Worm (Caenorhabditis elegans) whole organism, L2 larva: ENCODE data around the gene srbc-79.

Source experiments
- R02D3.7 ChIP-seq: fragments of 150-350 bp; optimal IDR thresholded peaks from 2 replicates; lab custom pipeline; 2014; ENCODE audit warnings: missing biosample characterization, missing genetic modification characterization
- ZK546.5 ChIP-seq: sonication (generic microtip); optimal IDR thresholded peaks from 2 replicates; lab custom pipeline; 2017; ENCODE audit warnings: missing biosample characterization, missing genetic modification characterization
- elt-1 ChIP-seq: fragments of 150-350 bp; optimal IDR thresholded peaks from 2 replicates; lab custom pipeline; 2014; ENCODE audit warnings: missing biosample characterization, missing genetic modification characterization
- fos-1 ChIP-seq: fragments of 150-350 bp; optimal IDR thresholded peaks from 2 replicates; lab custom pipeline; 2014; ENCODE audit warnings: missing biosample characterization, missing genetic modification characterization
- lin-11 ChIP-seq: fragments of 150-350 bp; sonication (generic microtip); optimal IDR thresholded peaks from 2 replicates; lab custom pipeline; 2014; ENCODE audit warnings: missing biosample characterization, missing genetic modification characterization, inconsistent platforms, mixed read lengths
- lin-39 ChIP-seq: fragments of 150-350 bp; optimal IDR thresholded peaks from 2 replicates; lab custom pipeline; 2014; ENCODE audit warnings: missing biosample characterization, missing genetic modification reagents, missing genetic modification characterization
- nhr-11 ChIP-seq: fragments of 150-350 bp; optimal IDR thresholded peaks from 2 replicates; lab custom pipeline; 2014; ENCODE audit warnings: missing biosample characterization, missing genetic modification characterization
- nhr-129 ChIP-seq: fragments of 150-350 bp; optimal IDR thresholded peaks from 2 replicates; lab custom pipeline; 2014; ENCODE audit warnings: missing biosample characterization, missing genetic modification characterization
- nhr-77 ChIP-seq: fragments of 150-350 bp; optimal IDR thresholded peaks from 2 replicates; lab custom pipeline; 2014; ENCODE audit warnings: missing biosample characterization, missing genetic modification characterization
- unc-62 ChIP-seq: fragments of 150-350 bp; optimal IDR thresholded peaks from 2 replicates; lab custom pipeline; 2014; ENCODE audit warnings: missing biosample characterization, missing genetic modification reagents, missing genetic modification characterization
- ztf-4 ChIP-seq: fragments of 150-350 bp; optimal IDR thresholded peaks from 2 replicates; lab custom pipeline; 2014; ENCODE audit warnings: missing biosample characterization, missing genetic modification characterization

DNA sequence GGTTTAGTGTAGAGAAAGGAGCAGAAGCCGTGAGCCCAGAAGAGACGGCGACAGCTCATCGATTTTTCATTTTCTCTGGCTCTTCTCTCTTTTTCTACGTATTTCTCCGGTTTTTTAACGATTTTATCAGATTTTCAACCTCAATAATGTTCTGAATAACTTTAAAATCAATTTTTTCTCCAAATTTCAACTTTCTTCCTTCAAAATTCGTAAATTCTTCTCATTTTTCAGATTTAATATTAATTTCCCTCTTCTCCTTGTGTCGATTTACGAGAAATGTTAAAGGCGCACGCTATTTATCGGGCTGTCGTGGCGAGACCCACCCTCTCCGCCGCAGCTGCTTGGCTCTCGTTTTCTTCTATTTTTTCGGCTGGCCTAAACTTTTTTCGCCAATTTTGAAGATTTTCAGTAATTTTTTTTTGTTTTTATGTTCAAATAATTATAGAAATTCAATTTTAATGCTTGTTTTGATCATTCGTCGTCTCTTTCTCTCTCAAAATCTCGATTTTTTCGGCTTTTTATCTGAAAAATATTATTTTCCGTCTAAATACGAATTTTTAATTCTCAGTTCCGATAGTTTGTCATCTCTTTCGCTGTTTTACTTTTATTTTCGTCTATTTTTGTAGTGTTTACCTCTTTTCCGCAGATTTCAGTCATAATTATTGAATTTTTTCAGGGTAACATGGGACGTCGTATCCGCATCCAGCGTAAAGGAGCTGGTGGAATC lies 13.1 kb downstream of the srbc-79 start, which contains the start of the genes calf-1 and rpl-2:
- TF ChIP-seq nhr-11 (tag; lab: Kevin White, UChicago) (no peak), ZK546.5 (no peak), ztf-4 (no peak), elt-1 (tag; lab: Kevin White, UChicago) (no peak), nhr-129 (tag; lab: Kevin White, UChicago) (peak; percentile 48), R02D3.7 (peak; percentile 69), fos-1 (tag; lab: Kevin White, UChicago) (no peak), lin-11 (tag; lab: Kevin White, UChicago) (peak; percentile 24), unc-62 (GFP tag; lab: Kevin White, UChicago) (no peak), lin-39 (tag; lab: Kevin White, UChicago) (no peak), nhr-77 (tag; lab: Kevin White, UChicago) (no peak)
